Worm (Caenorhabditis elegans) whole organism, early embryonic: ENCODE results near the gene ZK287.9.

ENCODE experiments used
- aly-1 ChIP-seq: sonication (generic microtip); optimal IDR thresholded peaks from 2 replicates; lab custom pipeline; 2016; ENCODE audit warnings: missing genetic modification characterization, missing compliant biosample characterization
- ama-1 ChIP-seq: fragments of 150-350 bp; optimal IDR thresholded peaks from 2 replicates; lab custom pipeline; 2014
- ceh-36 ChIP-seq: sonication (generic microtip); optimal IDR thresholded peaks from 2 replicates; lab custom pipeline; 2016; ENCODE audit warnings: missing genetic modification characterization, inconsistent platforms, missing compliant biosample characterization
- flt-1 ChIP-seq: fragments of 200-800 bp; sonication (Bioruptor generic); IDR thresholded peaks from 2 replicates; pipeline ENCODE4 v1.3.6; 2022; ENCODE audit warnings: missing genetic modification characterization, missing compliant biosample characterization
- hmg-4 ChIP-seq: fragments of 200-800 bp; sonication (Bioruptor generic); optimal IDR thresholded peaks from 2 replicates; lab custom pipeline; 2018; ENCODE audit warnings: mild to moderate bottlenecking, missing genetic modification characterization, missing compliant biosample characterization
- hnd-1 ChIP-seq: sonication (generic microtip); optimal IDR thresholded peaks from 2 replicates; lab custom pipeline; 2016; ENCODE audit warnings: missing genetic modification characterization, missing compliant biosample characterization
- pes-1 ChIP-seq: fragments of 200-800 bp; sonication (Bioruptor generic); IDR thresholded peaks from 2 replicates; pipeline ENCODE4 v1.3.6; 2022; ENCODE audit warnings: missing genetic modification reagents, missing genetic modification characterization, missing compliant biosample characterization
- sea-1 ChIP-seq: fragments of 200-800 bp; sonication (Bioruptor generic); conservative IDR thresholded peaks from 2 replicates; pipeline ENCODE4 v1.3.6; 2022; ENCODE audit warnings: missing genetic modification characterization, missing compliant biosample characterization
- tbx-11 ChIP-seq: fragments of 200-800 bp; sonication (Bioruptor generic); IDR thresholded peaks from 2 replicates; pipeline ENCODE4 v1.3.6; 2022; ENCODE audit warnings: missing genetic modification characterization, missing compliant biosample characterization
- tbx-37 ChIP-seq: fragments of 200-800 bp; sonication (Bioruptor generic); conservative IDR thresholded peaks from 2 replicates; pipeline ENCODE4 v1.3.6; 2022; ENCODE audit warnings: missing genetic modification reagents, missing genetic modification characterization, missing compliant biosample characterization

- TF ChIP-seq flt-1 (GFP tag; lab: Robert Waterston, UW) = no peak
- TF ChIP-seq hnd-1 (tag; lab: Kevin White, UChicago) = no peak
- TF ChIP-seq pes-1 = no peak
- no peak for TF ChIP-seq tbx-37 (GFP tag; lab: Robert Waterston, UW)
- no peak for TF ChIP-seq ama-1 (lab: Kevin White, UChicago)
- TF ChIP-seq aly-1 (tag; lab: Kevin White, UChicago) = no peak
- no peak for TF ChIP-seq sea-1 (GFP tag; lab: Robert Waterston, UW)
- no peak for TF ChIP-seq ceh-36 (tag; lab: Kevin White, UChicago)
- TF ChIP-seq hmg-4 (GFP tag; lab: Kevin White, UChicago) = no peak
- TF ChIP-seq tbx-11 (GFP tag; lab: Robert Waterston, UW) = no peak
These were observed 24.4 kb downstream of the ZK287.9 start for ce11 chrV:9703549-9703948.
